Worm (Caenorhabditis elegans) whole organism, mixed stage, embryonic: ENCODE results near the gene C02F5.12.

ENCODE experiments used
- bed-3 ChIP-seq: fragments of 200-800 bp; sonication (Bioruptor generic); optimal IDR thresholded peaks from 3 replicates; lab custom pipeline; 2018; ENCODE audit warnings: mild to moderate bottlenecking, missing genetic modification characterization, moderate library complexity, missing compliant biosample characterization
- ceh-39 ChIP-seq: fragments of 150-350 bp; optimal IDR thresholded peaks from 2 replicates; lab custom pipeline; 2014; ENCODE audit warnings: missing biosample characterization, missing genetic modification characterization
- ceh-43 ChIP-seq: fragments of 200-800 bp; sonication (Bioruptor generic); optimal IDR thresholded peaks from 2 replicates; lab custom pipeline; 2018; ENCODE audit warnings: mild to moderate bottlenecking, missing genetic modification characterization, moderate library complexity, missing compliant biosample characterization
- ceh-83 ChIP-seq: fragments of 200-800 bp; sonication (Bioruptor generic); optimal IDR thresholded peaks from 2 replicates; lab custom pipeline; 2018; ENCODE audit warnings: mild to moderate bottlenecking, missing genetic modification characterization, missing compliant biosample characterization
- ces-1 ChIP-seq: fragments of 150-350 bp; optimal IDR thresholded peaks from 2 replicates; lab custom pipeline; 2014; ENCODE audit warnings: missing biosample characterization, missing genetic modification reagents, missing genetic modification characterization
- drap-1 ChIP-seq: fragments of 200-800 bp; sonication (Bioruptor generic); optimal IDR thresholded peaks from 3 replicates; lab custom pipeline; 2018; ENCODE audit warnings: mild to moderate bottlenecking, missing genetic modification characterization, missing compliant biosample characterization
- elt-3 ChIP-seq: fragments of 150-350 bp; optimal IDR thresholded peaks from 2 replicates; lab custom pipeline; 2014; ENCODE audit warnings: missing biosample characterization, missing genetic modification characterization
- ham-2 ChIP-seq: fragments of 200-800 bp; sonication (Bioruptor generic); optimal IDR thresholded peaks from 2 replicates; lab custom pipeline; 2018; ENCODE audit warnings: mild to moderate bottlenecking, missing genetic modification characterization, missing compliant biosample characterization
- hlh-1 ChIP-seq: fragments of 150-350 bp; optimal IDR thresholded peaks from 2 replicates; lab custom pipeline; 2014; ENCODE audit warnings: missing biosample characterization, missing genetic modification reagents, missing genetic modification characterization
- lin-13 ChIP-seq: fragments of 150-350 bp; optimal IDR thresholded peaks from 2 replicates; lab custom pipeline; 2014; ENCODE audit warnings: missing biosample characterization, missing genetic modification characterization
- lin-32 ChIP-seq: fragments of 200-800 bp; sonication (Bioruptor generic); optimal IDR thresholded peaks from 2 replicates; lab custom pipeline; 2018; ENCODE audit warnings: mild to moderate bottlenecking, missing genetic modification characterization, missing compliant biosample characterization
- mab-5 ChIP-seq: fragments of 150-350 bp; optimal IDR thresholded peaks from 2 replicates; lab custom pipeline; 2014; ENCODE audit warnings: missing biosample characterization, missing genetic modification characterization
- mep-1 ChIP-seq: fragments of 150-350 bp; optimal IDR thresholded peaks from 2 replicates; lab custom pipeline; 2017; ENCODE audit warnings: missing biosample characterization, missing genetic modification reagents, missing genetic modification characterization, inconsistent platforms
- mls-2 ChIP-seq: sonication (generic microtip); optimal IDR thresholded peaks from 2 replicates; lab custom pipeline; 2016; ENCODE audit warnings: mild to moderate bottlenecking, missing genetic modification characterization, moderate library complexity, missing compliant biosample characterization
- nhr-12 ChIP-seq: fragments of 150-350 bp; optimal IDR thresholded peaks from 2 replicates; lab custom pipeline; 2014; ENCODE audit warnings: missing biosample characterization, missing genetic modification characterization
- nhr-2 ChIP-seq: fragments of 150-350 bp; optimal IDR thresholded peaks from 2 replicates; lab custom pipeline; 2014; ENCODE audit warnings: missing biosample characterization, missing genetic modification characterization
- nhr-28 ChIP-seq: fragments of 150-350 bp; optimal IDR thresholded peaks from 2 replicates; lab custom pipeline; 2014; ENCODE audit warnings: missing biosample characterization, missing genetic modification characterization
- nhr-76 ChIP-seq: sonication (generic microtip); optimal IDR thresholded peaks from 2 replicates; lab custom pipeline; 2017; ENCODE audit warnings: missing biosample characterization, missing genetic modification characterization
- pha-4 ChIP-seq: fragments of 150-350 bp; optimal IDR thresholded peaks from 2 replicates; lab custom pipeline; 2018; ENCODE audit warnings: missing biosample characterization, missing genetic modification reagents, missing genetic modification characterization
- sem-2 ChIP-seq: fragments of 200-800 bp; sonication (Bioruptor generic); optimal IDR thresholded peaks from 2 replicates; lab custom pipeline; 2018; ENCODE audit warnings: mild to moderate bottlenecking, missing genetic modification characterization, missing compliant biosample characterization
- sptf-1 ChIP-seq: sonication (generic microtip); optimal IDR thresholded peaks from 2 replicates; lab custom pipeline; 2017; ENCODE audit warnings: mild to moderate bottlenecking, missing genetic modification characterization, moderate library complexity, missing compliant biosample characterization
- tbx-8 ChIP-seq: fragments of 200-800 bp; sonication (Bioruptor generic); optimal IDR thresholded peaks from 2 replicates; lab custom pipeline; 2018; ENCODE audit warnings: mild to moderate bottlenecking, missing genetic modification characterization, moderate library complexity, missing compliant biosample characterization
- unc-120 ChIP-seq: sonication (generic microtip); optimal IDR thresholded peaks from 2 replicates; lab custom pipeline; 2017; ENCODE audit warnings: missing genetic modification characterization, missing compliant biosample characterization; ENCODE audit not compliant: poor library complexity, severe bottlenecking
- unc-62 ChIP-seq: fragments of 150-350 bp; optimal IDR thresholded peaks from 2 replicates; lab custom pipeline; 2014; ENCODE audit warnings: missing biosample characterization, missing genetic modification reagents, missing genetic modification characterization
- ztf-11 ChIP-seq: fragments of 150-350 bp; optimal IDR thresholded peaks from 2 replicates; lab custom pipeline; 2014; ENCODE audit warnings: missing biosample characterization, missing genetic modification characterization

The C02F5.12 gene

DNA sequence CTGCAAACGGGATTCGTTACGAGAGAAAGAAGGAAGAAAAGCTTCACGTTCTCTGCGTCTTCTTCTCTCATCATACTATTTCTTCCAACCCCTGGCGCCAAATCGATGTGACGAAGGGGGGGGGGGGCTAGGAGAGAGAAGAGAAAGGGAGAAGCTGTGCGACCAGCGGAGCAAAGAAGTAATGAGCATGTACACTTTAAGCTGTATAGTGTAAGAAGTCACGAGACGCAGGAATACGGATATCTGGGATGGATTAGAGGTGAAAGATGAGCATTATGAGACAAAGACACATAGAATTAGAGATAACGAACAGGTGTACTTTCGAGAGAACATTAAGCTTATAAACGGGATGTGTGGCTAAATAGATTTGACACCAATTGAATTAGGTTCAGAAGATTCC, 41.1 kb downstream of the C02F5.12 start:
- TF ChIP-seq mls-2 (no peak), sem-2 (no peak), mab-5 (tag; lab: Kevin White, UChicago) (peak; percentile 21), unc-120 (tag; lab: Kevin White, UChicago) (peak; percentile 83), ces-1 (GFP tag; lab: Kevin White, UChicago) (peak; percentile 62), unc-62 (GFP tag; lab: Kevin White, UChicago) (peak; percentile 36), hlh-1 (tag; lab: Kevin White, UChicago) (peak; percentile 58)

DNA sequence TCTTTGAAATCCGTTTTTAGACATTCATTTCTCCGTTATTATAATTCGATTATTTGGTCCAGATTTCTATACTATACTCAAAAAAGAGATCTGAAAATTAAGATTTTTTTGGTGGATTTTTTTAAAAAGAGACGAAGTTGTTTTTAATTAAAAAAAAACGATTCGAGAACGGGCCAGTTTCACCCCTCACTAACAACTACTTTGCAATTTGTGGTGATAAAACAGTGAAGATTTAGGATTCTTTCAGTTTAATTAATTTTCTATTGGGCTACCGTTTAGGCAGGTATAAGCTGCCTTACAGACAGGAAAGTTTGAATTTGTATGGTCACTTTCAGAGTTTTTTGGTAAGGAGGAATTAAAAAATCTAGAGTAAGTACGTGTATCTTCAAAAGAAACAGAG, 41.7 kb downstream of the C02F5.12 start, which contains the start of gene unc-36:
TSS of gene unc-36 (minus strand) at position 101 of the 400 bp plus-strand sequence.
- TF ChIP-seq nhr-76 (tag; lab: Kevin White, UChicago), result no peak

DNA sequence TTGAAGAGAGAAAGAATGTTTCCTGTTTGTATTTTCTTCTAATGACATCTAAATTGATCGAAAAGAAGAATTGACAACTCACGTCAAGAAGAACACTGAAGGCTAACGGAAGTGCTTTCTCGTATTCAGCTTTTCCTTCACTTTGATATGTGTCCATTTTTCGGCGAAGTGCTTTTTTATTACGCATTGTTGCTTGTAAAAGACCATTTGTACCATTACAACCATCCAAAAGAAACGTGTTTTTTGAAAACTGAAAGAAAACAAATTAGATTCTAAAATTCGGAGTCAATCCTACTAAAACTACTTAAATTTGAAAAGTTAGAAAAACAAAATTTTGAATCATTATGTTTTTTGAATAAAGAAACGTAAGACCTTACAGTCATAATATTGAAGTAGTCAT, 43.8 kb downstream of the C02F5.12 start:
- TF ChIP-seq ceh-43 (GFP tag; lab: Kevin White, UChicago) (no peak), elt-3 (tag; lab: Kevin White, UChicago) (no peak), tbx-8 (GFP tag; lab: Kevin White, UChicago) (no peak), pha-4 (tag; lab: Kevin White, UChicago) (no peak), ham-2 (GFP tag; lab: Kevin White, UChicago) (no peak), nhr-12 (tag; lab: Kevin White, UChicago) (no peak), lin-32 (GFP tag; lab: Kevin White, UChicago) (no peak), drap-1 (GFP tag; lab: Kevin White, UChicago) (no peak), bed-3 (no peak), nhr-2 (tag; lab: Kevin White, UChicago) (no peak), lin-13 (tag; lab: Kevin White, UChicago) (no peak)

DNA sequence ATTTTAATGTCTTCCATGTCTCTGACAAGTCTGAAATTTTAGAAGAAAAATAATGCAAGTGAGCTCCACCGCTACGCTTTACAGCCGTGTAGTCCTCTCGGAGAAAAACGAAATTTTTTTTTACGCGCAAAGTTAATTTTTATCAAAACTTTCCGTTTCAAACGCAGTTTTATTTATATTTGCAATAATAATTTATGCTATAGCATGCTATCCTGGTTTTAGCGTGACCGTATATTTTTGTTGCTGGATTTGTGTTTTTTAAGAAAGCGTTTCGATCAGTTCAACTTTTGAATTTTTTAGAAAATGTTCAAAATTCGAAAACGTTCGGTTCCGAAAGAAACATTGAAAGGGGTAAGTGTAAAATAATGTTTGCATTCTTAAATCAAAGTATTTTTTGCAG, 51.1 kb downstream of the C02F5.12 start, which contains the start of gene C50C3.1:
TSS of gene C50C3.1 (plus strand) at position 301 of the 400 bp plus-strand sequence.
- no peak for TF ChIP-seq ztf-11 (tag; lab: Kevin White, UChicago)
- TF ChIP-seq nhr-28 (tag; lab: Kevin White, UChicago), result no peak
- no peak for TF ChIP-seq elt-3 (tag; lab: Kevin White, UChicago)
- TF ChIP-seq nhr-12 (tag; lab: Kevin White, UChicago), result no peak
- TF ChIP-seq tbx-8 (GFP tag; lab: Kevin White, UChicago), result no peak
- no peak for TF ChIP-seq ceh-39 (tag; lab: Kevin White, UChicago)
- no peak for TF ChIP-seq ceh-83 (GFP tag; lab: Kevin White, UChicago)
- TF ChIP-seq mep-1 (tag; lab: Kevin White, UChicago), result no peak
- no peak for TF ChIP-seq nhr-2 (tag; lab: Kevin White, UChicago)
- no peak for TF ChIP-seq sptf-1 (tag; lab: Kevin White, UChicago)
- TF ChIP-seq unc-62 (GFP tag; lab: Kevin White, UChicago), result no peak
- TF ChIP-seq bed-3, result no peak
- no peak for TF ChIP-seq lin-32 (GFP tag; lab: Kevin White, UChicago)
- TF ChIP-seq, all 35 proteins: peak for 0
